Worm (Caenorhabditis elegans) whole organism, L1 larva: ENCODE data around the gene sdz-19.

Experiments
- aha-1 ChIP-seq: fragments of 150-350 bp; optimal IDR thresholded peaks from 2 replicates; lab custom pipeline; 2014; ENCODE audit warnings: missing biosample characterization, missing genetic modification characterization
- alr-1 ChIP-seq: fragments of 200-800 bp; sonication (Bioruptor generic); optimal IDR thresholded peaks from 2 replicates; lab custom pipeline; 2018; ENCODE audit warnings: borderline replicate concordance, mild to moderate bottlenecking, missing genetic modification characterization, missing compliant biosample characterization
- aly-2 ChIP-seq: fragments of 150-350 bp; optimal IDR thresholded peaks from 2 replicates; lab custom pipeline; 2014; ENCODE audit warnings: missing biosample characterization, missing genetic modification characterization
- blmp-1 ChIP-seq: fragments of 150-350 bp; optimal IDR thresholded peaks from 2 replicates; lab custom pipeline; 2014; ENCODE audit warnings: missing biosample characterization, missing genetic modification characterization
- ceh-82 ChIP-seq, 3 experiments: fragments of 150-350 bp in 1 of 3; sonication (generic microtip) in 2 of 3; optimal IDR thresholded peaks; 2 replicates each; lab custom pipeline; 2014 to 2017; ENCODE audit warnings: missing biosample characterization in 3 of 3, missing genetic modification characterization in 3 of 3
- ceh-90 ChIP-seq: sonication (generic microtip); optimal IDR thresholded peaks from 2 replicates; lab custom pipeline; 2016; ENCODE audit warnings: missing genetic modification characterization, missing compliant biosample characterization
- dsc-1 ChIP-seq: sonication (generic microtip); optimal IDR thresholded peaks from 2 replicates; lab custom pipeline; 2016; ENCODE audit warnings: mild to moderate bottlenecking, missing genetic modification characterization, missing compliant biosample characterization
- efl-1 ChIP-seq, 4 experiments: fragments of 150-350 bp; optimal IDR thresholded peaks in 3 of 4; peaks in 1 of 4; 1 replicate in 1 of 4; 2 replicates in 3 of 4; lab custom pipeline; 2014; ENCODE audit warnings: missing biosample characterization in 2 of 4, missing genetic modification characterization in 2 of 4, missing genetic modification reagents in 2 of 4
- efl-3 ChIP-seq: fragments of 200-800 bp; sonication (Bioruptor generic); optimal IDR thresholded peaks from 2 replicates; lab custom pipeline; 2018; ENCODE audit warnings: mild to moderate bottlenecking, missing genetic modification characterization, missing compliant biosample characterization
- egl-13 ChIP-seq: sonication (generic microtip); optimal IDR thresholded peaks from 2 replicates; lab custom pipeline; 2016; ENCODE audit warnings: missing genotype, missing genetic modification reagents, missing genetic modification characterization, missing compliant biosample characterization
- fkh-10 ChIP-seq: sonication (generic microtip); optimal IDR thresholded peaks from 2 replicates; lab custom pipeline; 2017; ENCODE audit warnings: missing biosample characterization, missing genetic modification reagents, missing genetic modification characterization
- fkh-8 ChIP-seq: sonication (generic microtip); optimal IDR thresholded peaks from 2 replicates; lab custom pipeline; 2016; ENCODE audit warnings: mild to moderate bottlenecking, missing genetic modification characterization, missing compliant biosample characterization
- fos-1 ChIP-seq: fragments of 150-350 bp; optimal IDR thresholded peaks from 2 replicates; lab custom pipeline; 2014; ENCODE audit warnings: missing biosample characterization, missing genetic modification characterization
- hpl-2 ChIP-seq: fragments of 150-350 bp; optimal IDR thresholded peaks from 2 replicates; lab custom pipeline; 2014; ENCODE audit warnings: missing biosample characterization, missing genetic modification reagents, missing genetic modification characterization
- jun-1 ChIP-seq: fragments of 150-350 bp; optimal IDR thresholded peaks from 2 replicates; lab custom pipeline; 2014; ENCODE audit warnings: missing biosample characterization, missing genetic modification reagents, missing genetic modification characterization
- lin-14 ChIP-seq: fragments of 200-800 bp; sonication (Bioruptor generic); optimal IDR thresholded peaks from 2 replicates; lab custom pipeline; 2018; ENCODE audit warnings: mild to moderate bottlenecking, missing genetic modification characterization, moderate library complexity, missing compliant biosample characterization
- lsy-2 ChIP-seq, 2 experiments: fragments of 150-350 bp; optimal IDR thresholded peaks; 2 replicates each; lab custom pipeline; 2014; ENCODE audit warnings: missing biosample characterization in 2 of 2, missing genetic modification characterization in 2 of 2
- mab-9 ChIP-seq: fragments of 200-800 bp; sonication (Bioruptor generic); IDR thresholded peaks from 2 replicates; pipeline ENCODE4 v1.3.6; 2022; ENCODE audit warnings: missing genetic modification reagents, missing genetic modification characterization, missing compliant biosample characterization
- mef-2 ChIP-seq: fragments of 150-350 bp; optimal IDR thresholded peaks from 2 replicates; lab custom pipeline; 2014; ENCODE audit warnings: missing biosample characterization, missing genetic modification characterization
- nhr-11 ChIP-seq: fragments of 150-350 bp; optimal IDR thresholded peaks from 2 replicates; lab custom pipeline; 2014; ENCODE audit warnings: missing biosample characterization, missing genetic modification characterization
- nhr-19 ChIP-seq: fragments of 200-800 bp; sonication (Bioruptor generic); conservative IDR thresholded peaks from 2 replicates; pipeline ENCODE4 v1.3.6; 2022; ENCODE audit warnings: missing genetic modification characterization, missing compliant biosample characterization
- nhr-20 ChIP-seq: sonication (generic microtip); optimal IDR thresholded peaks from 2 replicates; lab custom pipeline; 2016; ENCODE audit warnings: mild to moderate bottlenecking, missing genetic modification characterization, missing compliant biosample characterization
- nhr-237 ChIP-seq: fragments of 150-350 bp; optimal IDR thresholded peaks from 2 replicates; lab custom pipeline; 2014; ENCODE audit warnings: missing biosample characterization, missing genetic modification characterization
- nhr-47 ChIP-seq: sonication (generic microtip); optimal IDR thresholded peaks from 2 replicates; lab custom pipeline; 2016; ENCODE audit warnings: mild to moderate bottlenecking, missing genetic modification characterization, moderate library complexity, missing compliant biosample characterization
- nhr-71 ChIP-seq: sonication (generic microtip); optimal IDR thresholded peaks from 2 replicates; lab custom pipeline; 2016; ENCODE audit warnings: mild to moderate bottlenecking, missing genetic modification characterization, moderate library complexity, missing compliant biosample characterization
- nhr-76 ChIP-seq: sonication (generic microtip); optimal IDR thresholded peaks from 2 replicates; lab custom pipeline; 2017; ENCODE audit warnings: missing biosample characterization, missing genetic modification characterization
- nhr-85 ChIP-seq: sonication (generic microtip); peaks from one replicate; lab custom pipeline; 2016; ENCODE audit warnings: missing genetic modification characterization, inconsistent platforms, missing compliant biosample characterization
- pqm-1 ChIP-seq: sonication (generic microtip); optimal IDR thresholded peaks from 3 replicates; lab custom pipeline; 2017; ENCODE audit warnings: missing biosample characterization, missing genetic modification characterization
- rnt-1 ChIP-seq: sonication (generic microtip); optimal IDR thresholded peaks from 2 replicates; lab custom pipeline; 2016; ENCODE audit warnings: mild to moderate bottlenecking, missing genetic modification characterization, moderate library complexity, missing compliant biosample characterization
- snu-23 ChIP-seq: sonication (generic microtip); optimal IDR thresholded peaks from 2 replicates; lab custom pipeline; 2016; ENCODE audit warnings: missing genetic modification characterization, missing compliant biosample characterization
- sup-37 ChIP-seq: fragments of 200-800 bp; sonication (Bioruptor generic); optimal IDR thresholded peaks from 2 replicates; lab custom pipeline; 2018; ENCODE audit warnings: mild to moderate bottlenecking, missing genetic modification characterization, missing compliant biosample characterization
- swsn-7 ChIP-seq: sonication (generic microtip); optimal IDR thresholded peaks from 2 replicates; lab custom pipeline; 2016; ENCODE audit warnings: missing genetic modification characterization, missing compliant biosample characterization
- tbx-2 ChIP-seq: sonication (generic microtip); optimal IDR thresholded peaks from 2 replicates; lab custom pipeline; 2016; ENCODE audit warnings: missing genetic modification characterization, missing compliant biosample characterization
- unc-86 ChIP-seq: sonication (generic microtip); optimal IDR thresholded peaks from 2 replicates; lab custom pipeline; 2016; ENCODE audit warnings: missing genetic modification characterization, missing compliant biosample characterization
- vab-15 ChIP-seq: sonication (generic microtip); optimal IDR thresholded peaks from 2 replicates; lab custom pipeline; 2017; ENCODE audit warnings: missing genotype, mild to moderate bottlenecking, missing genetic modification characterization, missing compliant biosample characterization
- xbp-1 ChIP-seq: sonication (generic microtip); optimal IDR thresholded peaks from 2 replicates; lab custom pipeline; 2016; ENCODE audit warnings: missing genetic modification characterization, missing compliant biosample characterization
- ztf-11 ChIP-seq, 2 experiments: sonication (generic microtip); optimal IDR thresholded peaks; 2 replicates each; lab custom pipeline; 2016 to 2017; ENCODE audit warnings: missing genetic modification characterization in 2 of 2, missing biosample characterization in 1 of 2, missing compliant biosample characterization in 1 of 2

sdz-19 gene

ce11 chrX:12515596-12516481 is 12.7 kb upstream of the sdz-19 start:
- TF ChIP-seq lsy-2 (tag; optimal IDR thresholded peaks at IDR 0.05; lab: Kevin White, UChicago), result peak in 1 of 2 experiments; percentile 20
- TF ChIP-seq lin-14, result peak; percentile 61
- TF ChIP-seq dsc-1 (tag; lab: Kevin White, UChicago), result peak; percentile 43
- peak; percentile 82 for TF ChIP-seq nhr-85
- TF ChIP-seq nhr-20 (tag; lab: Kevin White, UChicago), result peak; percentile 31
- TF ChIP-seq nhr-71, result peak; percentile 18
- no peak for TF ChIP-seq efl-1 (optimal IDR thresholded peaks at IDR 0.05; lab: Kevin White, UChicago)
- peak in 1 of 2 experiments; percentile 72 for TF ChIP-seq efl-1 (GFP tag; optimal IDR thresholded peaks at IDR 0.05 in 1 of 2; lab: Kevin White, UChicago)
- TF ChIP-seq pqm-1 (tag; lab: Kevin White, UChicago), result no peak
- TF ChIP-seq fkh-8, result no peak
- TF ChIP-seq snu-23 (GFP tag; lab: Kevin White, UChicago), result peak; percentile 6
- no peak for TF ChIP-seq ceh-90 (tag; lab: Kevin White, UChicago)
- no peak for TF ChIP-seq mef-2 (tag; lab: Kevin White, UChicago)
- peak; percentile 7 for TF ChIP-seq rnt-1
- no peak for TF ChIP-seq tbx-2
- TF ChIP-seq nhr-19, result peak; percentile 25; the same call in 1 of the 2 replicates
- no peak for TF ChIP-seq fos-1 (tag; lab: Kevin White, UChicago)
- no peak for TF ChIP-seq nhr-237 (tag; lab: Kevin White, UChicago)
- TF ChIP-seq efl-3 (GFP tag; lab: Kevin White, UChicago), result peak; percentile 1

ce11 chrX:12513415-12513814 is 10.3 kb upstream of the sdz-19 start:
- TF ChIP-seq xbp-1 (tag; lab: Kevin White, UChicago), result peak; percentile 3
- TF ChIP-seq nhr-19, result no peak; the same call in 1 of the 2 replicates
- TF ChIP-seq hpl-2, result no peak
- TF ChIP-seq alr-1, result no peak
- no peak for TF ChIP-seq sup-37 (GFP tag; lab: Kevin White, UChicago)
- peak; percentile 47 for TF ChIP-seq nhr-47
- peak; percentile 51 for TF ChIP-seq nhr-71
- TF ChIP-seq rnt-1, result no peak
- no peak for TF ChIP-seq blmp-1 (tag; lab: Kevin White, UChicago)
- TF ChIP-seq aly-2, result no peak
- peak; percentile 8 for TF ChIP-seq tbx-2
- TF ChIP-seq ztf-11 (tag; optimal IDR thresholded peaks at IDR 0.05; lab: Kevin White, UChicago), result no peak
- TF ChIP-seq jun-1 (tag; lab: Kevin White, UChicago), result no peak
- peak; percentile 59 for TF ChIP-seq lin-14
- TF ChIP-seq mab-9 (GFP tag; lab: Robert Waterston, UW), result no peak
- peak; percentile 76 for TF ChIP-seq fkh-8
- TF ChIP-seq unc-86 (tag; lab: Kevin White, UChicago), result peak; percentile 77
- TF ChIP-seq aha-1 (tag; lab: Kevin White, UChicago), result no peak
- TF ChIP-seq ceh-82 (tag; optimal IDR thresholded peaks at IDR 0.05; lab: Kevin White, UChicago), result peak in 1 of 3 experiments; percentile 34
- TF ChIP-seq nhr-11 (tag; lab: Kevin White, UChicago), result no peak
- TF ChIP-seq vab-15, result no peak
- no peak for TF ChIP-seq lsy-2 (tag; optimal IDR thresholded peaks at IDR 0.05; lab: Kevin White, UChicago)
- TF ChIP-seq nhr-76 (tag; lab: Kevin White, UChicago), result no peak
- no peak for TF ChIP-seq mef-2 (tag; lab: Kevin White, UChicago)
- peak; percentile 79 for TF ChIP-seq egl-13 (tag; lab: Kevin White, UChicago)
- peak; percentile 18 for TF ChIP-seq swsn-7 (tag; lab: Kevin White, UChicago)
- peak; percentile 29 for TF ChIP-seq fkh-10 (GFP tag; lab: Kevin White, UChicago)
- TF ChIP-seq, all 84 proteins: peak for 11
